Worm (Caenorhabditis elegans) whole organism, L2 larva: ENCODE data around the gene fbxb-1.

Experiments used
- C34F6.9 ChIP-seq: fragments of 150-350 bp; optimal IDR thresholded peaks from 2 replicates; lab custom pipeline; 2014; ENCODE audit warnings: missing biosample characterization, missing genetic modification characterization
- F13H6.1 ChIP-seq: sonication (generic microtip); optimal IDR thresholded peaks from 2 replicates; lab custom pipeline; 2016; ENCODE audit warnings: missing genetic modification characterization, missing compliant biosample characterization
- R02D3.7 ChIP-seq: fragments of 150-350 bp; optimal IDR thresholded peaks from 2 replicates; lab custom pipeline; 2014; ENCODE audit warnings: missing biosample characterization, missing genetic modification characterization
- Y55F3AM.14 ChIP-seq: fragments of 200-800 bp; sonication (Bioruptor generic); optimal IDR thresholded peaks from 2 replicates; lab custom pipeline; 2018; ENCODE audit warnings: mild to moderate bottlenecking, missing genetic modification characterization, missing compliant biosample characterization
- ZK546.5 ChIP-seq: sonication (generic microtip); optimal IDR thresholded peaks from 2 replicates; lab custom pipeline; 2017; ENCODE audit warnings: missing biosample characterization, missing genetic modification characterization
- alr-1 ChIP-seq: fragments of 150-350 bp; optimal IDR thresholded peaks from 2 replicates; lab custom pipeline; 2014; ENCODE audit warnings: missing biosample characterization, missing genetic modification characterization
- ama-1 ChIP-seq: fragments of 150-350 bp; optimal IDR thresholded peaks from 2 replicates; lab custom pipeline; 2018; ENCODE audit warnings: inconsistent platforms
- blmp-1 ChIP-seq: sonication (generic microtip); optimal IDR thresholded peaks from 2 replicates; lab custom pipeline; 2017; ENCODE audit warnings: missing genetic modification characterization, mild to moderate bottlenecking, missing compliant biosample characterization, antibody characterized with exemption, moderate library complexity; ENCODE audit not compliant: insufficient read depth
- ceh-16 ChIP-seq: fragments of 150-350 bp; optimal IDR thresholded peaks from 2 replicates; lab custom pipeline; 2014; ENCODE audit warnings: missing biosample characterization, missing genetic modification characterization
- ceh-82 ChIP-seq: fragments of 150-350 bp; optimal IDR thresholded peaks from 2 replicates; lab custom pipeline; 2014; ENCODE audit warnings: missing biosample characterization, missing genetic modification characterization
- crh-2 ChIP-seq: sonication (generic microtip); optimal IDR thresholded peaks from 2 replicates; lab custom pipeline; 2017; ENCODE audit warnings: missing biosample characterization, missing genetic modification characterization
- dmd-4 ChIP-seq: sonication (generic microtip); optimal IDR thresholded peaks from 2 replicates; lab custom pipeline; 2017; ENCODE audit warnings: missing biosample characterization, missing genetic modification characterization
- elt-1 ChIP-seq: fragments of 150-350 bp; optimal IDR thresholded peaks from 2 replicates; lab custom pipeline; 2014; ENCODE audit warnings: missing biosample characterization, missing genetic modification characterization
- elt-3 ChIP-seq: sonication (generic microtip); optimal IDR thresholded peaks from 2 replicates; lab custom pipeline; 2017; ENCODE audit warnings: missing biosample characterization, missing genetic modification characterization
- gmeb-1 ChIP-seq: fragments of 150-350 bp; optimal IDR thresholded peaks from 2 replicates; lab custom pipeline; 2014; ENCODE audit warnings: missing biosample characterization, missing genetic modification characterization
- lin-39 ChIP-seq: fragments of 150-350 bp; optimal IDR thresholded peaks from 2 replicates; lab custom pipeline; 2014; ENCODE audit warnings: missing biosample characterization, missing genetic modification reagents, missing genetic modification characterization
- lsy-2 ChIP-seq, 2 experiments: fragments of 150-350 bp in 1 of 2; sonication (generic microtip) in 1 of 2; optimal IDR thresholded peaks; 2 replicates each; lab custom pipeline; 2014 to 2017; ENCODE audit warnings: missing biosample characterization in 2 of 2, missing genetic modification characterization in 2 of 2
- mdl-1 ChIP-seq, 2 experiments: fragments of 150-350 bp in 1 of 2; sonication (generic microtip) in 1 of 2; optimal IDR thresholded peaks; 2 replicates each; lab custom pipeline; 2017; ENCODE audit warnings: missing biosample characterization in 2 of 2, missing genetic modification characterization in 2 of 2
- nhr-10 ChIP-seq: sonication (generic microtip); optimal IDR thresholded peaks from 2 replicates; lab custom pipeline; 2017; ENCODE audit warnings: missing biosample characterization, missing genetic modification characterization
- nhr-11 ChIP-seq: fragments of 150-350 bp; optimal IDR thresholded peaks from 2 replicates; lab custom pipeline; 2014; ENCODE audit warnings: missing biosample characterization, missing genetic modification characterization
- nhr-12 ChIP-seq: fragments of 150-350 bp; optimal IDR thresholded peaks from 2 replicates; lab custom pipeline; 2014; ENCODE audit warnings: missing biosample characterization, missing genetic modification characterization
- nhr-129 ChIP-seq: fragments of 150-350 bp; optimal IDR thresholded peaks from 2 replicates; lab custom pipeline; 2014; ENCODE audit warnings: missing biosample characterization, missing genetic modification characterization
- nhr-23 ChIP-seq: fragments of 150-350 bp; optimal IDR thresholded peaks from 2 replicates; lab custom pipeline; 2014; ENCODE audit warnings: missing biosample characterization, missing genetic modification reagents, missing genetic modification characterization
- nhr-6 ChIP-seq: fragments of 150-350 bp; optimal IDR thresholded peaks from 2 replicates; lab custom pipeline; 2014; ENCODE audit warnings: missing biosample characterization, missing genetic modification characterization
- nhr-77 ChIP-seq: fragments of 150-350 bp; optimal IDR thresholded peaks from 2 replicates; lab custom pipeline; 2014; ENCODE audit warnings: missing biosample characterization, missing genetic modification characterization
- sma-3 ChIP-seq: sonication (generic microtip); optimal IDR thresholded peaks from 2 replicates; lab custom pipeline; 2016; ENCODE audit warnings: missing genetic modification reagents, missing genetic modification characterization, missing compliant biosample characterization
- snpc-4 ChIP-seq: fragments of 150-350 bp; optimal IDR thresholded peaks from 2 replicates; lab custom pipeline; 2014; ENCODE audit warnings: missing biosample characterization, missing genetic modification characterization
- unc-39 ChIP-seq: fragments of 150-350 bp; optimal IDR thresholded peaks from 2 replicates; lab custom pipeline; 2014; ENCODE audit warnings: missing biosample characterization, missing genetic modification characterization
- unc-62 ChIP-seq: fragments of 150-350 bp; optimal IDR thresholded peaks from 2 replicates; lab custom pipeline; 2014; ENCODE audit warnings: missing biosample characterization, missing genetic modification reagents, missing genetic modification characterization
- zag-1 ChIP-seq: fragments of 150-350 bp; optimal IDR thresholded peaks from 2 replicates; lab custom pipeline; 2014; ENCODE audit warnings: missing biosample characterization, missing genetic modification characterization
- ztf-1 ChIP-seq: fragments of 200-800 bp; sonication (Bioruptor generic); conservative IDR thresholded peaks from 2 replicates; pipeline ENCODE4 v1.3.6; 2022; ENCODE audit warnings: missing genetic modification characterization, missing compliant biosample characterization
- ztf-4 ChIP-seq: fragments of 150-350 bp; optimal IDR thresholded peaks from 2 replicates; lab custom pipeline; 2014; ENCODE audit warnings: missing biosample characterization, missing genetic modification characterization

fbxb-1 gene

ce11 chrV:19250983-19251382 is 10.8 kb downstream of the fbxb-1 start, which contains the start of gene str-81:
str-81 (minus strand) TSS chrV:19251083.
- no peak for TF ChIP-seq dmd-4
- TF ChIP-seq alr-1 (tag; lab: Kevin White, UChicago) = no peak
- TF ChIP-seq nhr-23 (tag; lab: Kevin White, UChicago) = no peak
- TF ChIP-seq blmp-1 (tag; lab: Kevin White, UChicago) = no peak
- no peak for TF ChIP-seq nhr-11
- TF ChIP-seq nhr-77 = no peak
- no peak for TF ChIP-seq ceh-82 (tag; lab: Kevin White, UChicago)
- no peak for TF ChIP-seq sma-3 (GFP tag; lab: Kevin White, UChicago)
- TF ChIP-seq lsy-2 (tag; optimal IDR thresholded peaks at IDR 0.05; lab: Kevin White, UChicago) = no peak
- no peak for TF ChIP-seq nhr-129
- no peak for TF ChIP-seq F13H6.1 (tag; lab: Kevin White, UChicago)
- TF ChIP-seq, all 48 proteins: peak for 0

ce11 chrV:19251844-19252243 is 11.7 kb downstream of the fbxb-1 start, which contains the start of gene F21D9.11:
F21D9.11 (plus strand) TSS chrV:19252144.
- TF ChIP-seq ama-1 (lab: Kevin White, UChicago) (no peak), lsy-2 (tag; optimal IDR thresholded peaks at IDR 0.05; lab: Kevin White, UChicago) (no peak), snpc-4 (tag; lab: Kevin White, UChicago) (no peak), C34F6.9 (tag; lab: Kevin White, UChicago) (no peak), zag-1 (tag; lab: Kevin White, UChicago) (no peak)
- TF ChIP-seq, all 48 proteins: peak for 0

- no peak for TF ChIP-seq lsy-2 (tag; optimal IDR thresholded peaks at IDR 0.05; lab: Kevin White, UChicago)
- TF ChIP-seq nhr-6 (tag; lab: Kevin White, UChicago) = no peak
- no peak for TF ChIP-seq Y55F3AM.14
- no peak for TF ChIP-seq alr-1 (tag; lab: Kevin White, UChicago)
- no peak for TF ChIP-seq unc-62 (GFP tag; lab: Kevin White, UChicago)
- no peak for TF ChIP-seq mdl-1 (tag; optimal IDR thresholded peaks at IDR 0.05; lab: Kevin White, UChicago)
- no peak for TF ChIP-seq blmp-1 (tag; lab: Kevin White, UChicago)
- no peak for TF ChIP-seq snpc-4 (tag; lab: Kevin White, UChicago)
- TF ChIP-seq nhr-77 = no peak
- no peak for TF ChIP-seq nhr-10 (tag; lab: Kevin White, UChicago)
Measured at ce11 chrV:19253520-19253919, 13.4 kb downstream of the fbxb-1 start, which contains the start of gene F21D9.4. F21D9.4 (plus strand) TSS chrV:19253820.

ce11 chrV:19257653-19258052 is 17.5 kb downstream of the fbxb-1 start, which contains the start of gene F21D9.3:
F21D9.3 (minus strand) TSS chrV:19257753.
- no peak for TF ChIP-seq ceh-16 (tag; lab: Kevin White, UChicago)
- TF ChIP-seq zag-1 (tag; lab: Kevin White, UChicago) = no peak
- no peak for TF ChIP-seq nhr-23 (tag; lab: Kevin White, UChicago)
- TF ChIP-seq alr-1 (tag; lab: Kevin White, UChicago) = no peak
- no peak for TF ChIP-seq lin-39 (tag; lab: Kevin White, UChicago)
- no peak for TF ChIP-seq unc-39 (tag; lab: Kevin White, UChicago)
- TF ChIP-seq ZK546.5 (tag; lab: Kevin White, UChicago) = no peak
- TF ChIP-seq elt-3 (tag; lab: Kevin White, UChicago) = no peak
- TF ChIP-seq crh-2 (tag; lab: Kevin White, UChicago) = no peak
- TF ChIP-seq ztf-4 (tag; lab: Kevin White, UChicago) = no peak
- no peak for TF ChIP-seq unc-62 (GFP tag; lab: Kevin White, UChicago)
- TF ChIP-seq mdl-1 (tag; optimal IDR thresholded peaks at IDR 0.05; lab: Kevin White, UChicago) = no peak
- TF ChIP-seq nhr-12 (tag; lab: Kevin White, UChicago) = no peak
- TF ChIP-seq gmeb-1 (tag; lab: Kevin White, UChicago) = no peak

- no peak for TF ChIP-seq ztf-1 (GFP tag; lab: Robert Waterston, UW)
- no peak for TF ChIP-seq alr-1 (tag; lab: Kevin White, UChicago)
- no peak for TF ChIP-seq ama-1 (lab: Kevin White, UChicago)
- no peak for TF ChIP-seq dmd-4
- TF ChIP-seq lin-39 (tag; lab: Kevin White, UChicago) = no peak
- TF ChIP-seq nhr-6 (tag; lab: Kevin White, UChicago) = no peak
- TF ChIP-seq elt-1 (tag; lab: Kevin White, UChicago) = no peak
- no peak for TF ChIP-seq C34F6.9 (tag; lab: Kevin White, UChicago)
- no peak for TF ChIP-seq Y55F3AM.14
- no peak for TF ChIP-seq R02D3.7 (tag; lab: Kevin White, UChicago)
Measured at ce11 chrV:19259403-19259802, 19.2 kb downstream of the fbxb-1 start.
